Fruit fly (Drosophila melanogaster) whole organism, embryonic: Measurements from ENCODE around the gene Esyt2.

ENCODE experiments used
- Awh ChIP-seq: fragments of 200-800 bp; sonication (Bioruptor generic); IDR thresholded peaks from 2 replicates; pipeline ENCODE4, ENCODE4 v1.3.6; 2022; ENCODE audit warnings: missing biosample characterization, missing genetic modification characterization
- C15 ChIP-seq: fragments of 200-800 bp; sonication (Bioruptor generic); IDR thresholded peaks from 3 replicates; pipeline ENCODE4 v1.3.6; 2022; ENCODE audit warnings: missing biosample characterization, missing genetic modification characterization
- CG10462 ChIP-seq: fragments of 200-800 bp; sonication (Bioruptor generic); optimal IDR thresholded peaks from 2 replicates; lab custom pipeline; 2016; ENCODE audit warnings: missing biosample characterization, missing genetic modification characterization
- CG11456 ChIP-seq: fragments of 200-800 bp; sonication (Bioruptor generic); IDR thresholded peaks from 3 replicates; pipeline ENCODE4 v1.3.6; 2022; ENCODE audit warnings: missing biosample characterization, missing genetic modification characterization
- CG11695 ChIP-seq: fragments of 200-800 bp; sonication (Bioruptor generic); IDR thresholded peaks from 3 replicates; pipeline ENCODE4 v1.3.6; 2022; ENCODE audit warnings: missing biosample characterization, missing genetic modification characterization
- CG12071 ChIP-seq: fragments of 200-800 bp; sonication (Bioruptor generic); optimal IDR thresholded peaks from 3 replicates; lab custom pipeline; 2018; ENCODE audit warnings: missing biosample characterization, mild to moderate bottlenecking, missing genetic modification characterization
- CG12299 ChIP-seq: fragments of 200-800 bp; sonication (Bioruptor generic); optimal IDR thresholded peaks from 2 replicates; lab custom pipeline; 2018; ENCODE audit warnings: missing biosample characterization, mild to moderate bottlenecking, missing genetic modification characterization
- CG1233 ChIP-seq: fragments of 200-800 bp; sonication (Bioruptor generic); optimal IDR thresholded peaks from 4 replicates; lab custom pipeline; 2018; ENCODE audit warnings: missing biosample characterization, mild to moderate bottlenecking, missing genetic modification characterization
- CG15479 ChIP-seq: fragments of 200-800 bp; sonication (Bioruptor generic); optimal IDR thresholded peaks from 3 replicates; lab custom pipeline; 2019; ENCODE audit warnings: missing biosample characterization, mild to moderate bottlenecking, missing genetic modification characterization, moderate library complexity
- CG1647 ChIP-seq: fragments of 200-800 bp; sonication (Bioruptor generic); optimal IDR thresholded peaks from 3 replicates; lab custom pipeline; 2016; ENCODE audit warnings: missing biosample characterization, missing genetic modification characterization
- CG2116 ChIP-seq: fragments of 200-800 bp; sonication (Bioruptor generic); optimal IDR thresholded peaks from 3 replicates; lab custom pipeline; 2018; ENCODE audit warnings: missing biosample characterization, mild to moderate bottlenecking, missing genetic modification characterization
- CG2875 ChIP-seq: fragments of 200-800 bp; sonication (Bioruptor generic); optimal IDR thresholded peaks from 2 replicates; lab custom pipeline; 2017; ENCODE audit warnings: missing biosample characterization, mild to moderate bottlenecking, missing genetic modification characterization, missing genetic modification reagents
- CG30403 ChIP-seq: fragments of 200-800 bp; sonication (Bioruptor generic); optimal IDR thresholded peaks from 3 replicates; lab custom pipeline; 2016; ENCODE audit warnings: missing biosample characterization, missing genetic modification characterization
- CG3838 ChIP-seq: fragments of 200-800 bp; sonication (Bioruptor generic); optimal IDR thresholded peaks from 3 replicates; lab custom pipeline; 2016; ENCODE audit warnings: missing biosample characterization, missing genetic modification characterization
- CG42726 ChIP-seq: fragments of 200-800 bp; sonication (Bioruptor generic); IDR thresholded peaks from 2 replicates; pipeline ENCODE4 v1.3.6; 2022; ENCODE audit warnings: missing biosample characterization, missing genetic modification characterization; ENCODE audit not compliant: partially characterized antibody
- CG43689 ChIP-seq: fragments of 200-800 bp; sonication (Bioruptor generic); IDR thresholded peaks from 2 replicates; pipeline ENCODE4 v1.3.6; 2022; ENCODE audit warnings: missing biosample characterization, missing genetic modification characterization
- CG6654 ChIP-seq: fragments of 200-800 bp; sonication (Bioruptor generic); optimal IDR thresholded peaks from 2 replicates; lab custom pipeline; 2017; ENCODE audit warnings: missing biosample characterization, mild to moderate bottlenecking, missing genetic modification characterization
- CG6791 ChIP-seq: fragments of 200-800 bp; sonication (Bioruptor generic); IDR thresholded peaks from 3 replicates; pipeline ENCODE4 v1.3.6; 2022; ENCODE audit warnings: missing biosample characterization, missing genetic modification characterization; ENCODE audit not compliant: partially characterized antibody
- CG8290 ChIP-seq, 3 experiments: fragments of 200-800 bp; sonication (Bioruptor generic); optimal IDR thresholded peaks; 2 replicates each; lab custom pipeline; 2016 to 2019; ENCODE audit warnings: missing biosample characterization in 3 of 3, missing genetic modification characterization in 3 of 3, mild to moderate bottlenecking in 2 of 3, moderate library complexity in 1 of 3
- Dfd ChIP-seq, 2 experiments: fragments of >200 bp; optimal IDR thresholded peaks; 2 replicates each; lab custom pipeline; 2017; ENCODE audit warnings: missing biosample characterization in 2 of 2, missing genetic modification characterization in 2 of 2
- Drgx ChIP-seq: fragments of 200-800 bp; sonication (Bioruptor generic); IDR thresholded peaks from 2 replicates; pipeline ENCODE4 v1.3.6; 2022; ENCODE audit warnings: missing biosample characterization, missing genetic modification characterization
- Gsc ChIP-seq: fragments of 200-800 bp; sonication (Bioruptor generic); IDR thresholded peaks from 2 replicates; pipeline ENCODE4 v1.3.6; 2022; ENCODE audit warnings: missing biosample characterization, missing genetic modification characterization
- H15 ChIP-seq: fragments of 200-800 bp; sonication (Bioruptor generic); IDR thresholded peaks from 3 replicates; pipeline ENCODE4 v1.3.6; 2022; ENCODE audit warnings: missing biosample characterization, missing genetic modification characterization
- Hey ChIP-seq: fragments of 200-800 bp; sonication (Bioruptor generic); optimal IDR thresholded peaks from 3 replicates; lab custom pipeline; 2018; ENCODE audit warnings: missing biosample characterization, mild to moderate bottlenecking, missing genetic modification characterization
- HmgD ChIP-seq: fragments of 200-800 bp; sonication (Bioruptor generic); optimal IDR thresholded peaks from 3 replicates; lab custom pipeline; 2016; ENCODE audit warnings: missing biosample characterization, missing genetic modification characterization
- Optix ChIP-seq: fragments of 200-800 bp; sonication (Bioruptor generic); IDR thresholded peaks from 3 replicates; pipeline ENCODE4 v1.3.6; 2022; ENCODE audit warnings: missing biosample characterization, missing genetic modification characterization
- Rfx ChIP-seq: fragments of 200-800 bp; sonication (Bioruptor generic); IDR thresholded peaks from 2 replicates; pipeline ENCODE4 v1.3.6; 2022; ENCODE audit warnings: missing biosample characterization, missing genetic modification characterization
- Xbp1 ChIP-seq: fragments of 200-800 bp; sonication (Bioruptor generic); optimal IDR thresholded peaks from 3 replicates; lab custom pipeline; 2016; ENCODE audit warnings: missing biosample characterization, mild to moderate bottlenecking, missing genetic modification characterization
- ash1 ChIP-seq: fragments of 200-800 bp; sonication (Bioruptor generic); optimal IDR thresholded peaks from 2 replicates; lab custom pipeline; 2018; ENCODE audit warnings: missing biosample characterization, mild to moderate bottlenecking, missing genetic modification characterization
- br ChIP-seq: fragments of >200 bp; optimal IDR thresholded peaks from 2 replicates; lab custom pipeline; 2017
- chinmo ChIP-seq: fragments of 200-800 bp; sonication (Bioruptor generic); IDR thresholded peaks from 4 replicates; pipeline ENCODE4 v1.3.6; 2022; ENCODE audit warnings: missing biosample characterization, missing genetic modification characterization; ENCODE audit not compliant: partially characterized antibody
- cwo ChIP-seq: fragments of 200-800 bp; sonication (Bioruptor generic); optimal IDR thresholded peaks from 3 replicates; lab custom pipeline; 2017; ENCODE audit warnings: missing biosample characterization, missing genetic modification characterization, mild to moderate bottlenecking, moderate library complexity, missing genetic modification reagents
- disco-r ChIP-seq: fragments of 200-800 bp; sonication (Bioruptor generic); optimal IDR thresholded peaks from 2 replicates; lab custom pipeline; 2016; ENCODE audit warnings: missing biosample characterization, missing genetic modification characterization
- exex ChIP-seq: fragments of 200-800 bp; sonication (Bioruptor generic); optimal IDR thresholded peaks from 4 replicates; lab custom pipeline; 2018; ENCODE audit warnings: missing biosample characterization, mild to moderate bottlenecking, missing genetic modification characterization, moderate library complexity
- grn ChIP-seq: fragments of 200-800 bp; sonication (Bioruptor generic); optimal IDR thresholded peaks from 3 replicates; lab custom pipeline; 2017; ENCODE audit warnings: missing biosample characterization, missing genetic modification characterization
- jumu ChIP-seq: fragments of 200-800 bp; sonication (Bioruptor generic); optimal IDR thresholded peaks from 3 replicates; lab custom pipeline; 2016; ENCODE audit warnings: missing biosample characterization, missing genetic modification characterization
- klu ChIP-seq: fragments of 200-800 bp; sonication (Bioruptor generic); IDR thresholded peaks from 2 replicates; pipeline ENCODE4 v1.3.6; 2022; ENCODE audit warnings: missing biosample characterization, missing genetic modification characterization
- kni ChIP-seq: fragments of 200-800 bp; sonication (Bioruptor generic); optimal IDR thresholded peaks from 3 replicates; lab custom pipeline; 2017; ENCODE audit warnings: mild to moderate bottlenecking, missing biosample characterization, missing genetic modification reagents, missing genetic modification characterization
- knrl ChIP-seq: fragments of 200-800 bp; sonication (Bioruptor generic); IDR thresholded peaks from 3 replicates; pipeline ENCODE4 v1.3.6; 2022; ENCODE audit warnings: missing biosample characterization, missing genetic modification characterization; ENCODE audit not compliant: partially characterized antibody
- lab ChIP-seq: fragments of 200-800 bp; sonication (Bioruptor generic); optimal IDR thresholded peaks from 3 replicates; lab custom pipeline; 2017; ENCODE audit warnings: missing biosample characterization, missing genetic modification characterization, mild to moderate bottlenecking, moderate library complexity, missing genetic modification reagents
- lov ChIP-seq, 2 experiments: fragments of 200-800 bp in 1 of 2; fragments of >200 bp in 1 of 2; sonication (Bioruptor generic) in 1 of 2; IDR thresholded peaks in 1 of 2; optimal IDR thresholded peaks in 1 of 2; 2 replicates in 1 of 2; 3 replicates in 1 of 2; pipeline versions ENCODE4 v1.3.6 to Lab custom; 2017 to 2022; ENCODE audit warnings: missing biosample characterization in 1 of 2, missing genetic modification characterization in 1 of 2
- nerfin-2 ChIP-seq: fragments of 200-800 bp; sonication (Bioruptor generic); IDR thresholded peaks from 2 replicates; pipeline ENCODE4 v1.3.6; 2022; ENCODE audit warnings: missing biosample characterization, missing genetic modification characterization; ENCODE audit not compliant: partially characterized antibody
- nom ChIP-seq: fragments of 200-800 bp; sonication (Bioruptor generic); optimal IDR thresholded peaks from 2 replicates; lab custom pipeline; 2017; ENCODE audit warnings: missing biosample characterization, missing genetic modification characterization, mild to moderate bottlenecking, moderate library complexity, missing genetic modification reagents
- ranshi ChIP-seq: fragments of 200-800 bp; sonication (Bioruptor generic); IDR thresholded peaks from 2 replicates; pipeline ENCODE4 v1.3.6; 2022; ENCODE audit warnings: missing biosample characterization, missing genetic modification characterization
- schlank ChIP-seq: fragments of 200-800 bp; sonication (Bioruptor generic); optimal IDR thresholded peaks from 2 replicates; lab custom pipeline; 2018; ENCODE audit warnings: missing biosample characterization, mild to moderate bottlenecking, missing genetic modification characterization
- sd ChIP-seq: fragments of 200-800 bp; sonication (Bioruptor generic); optimal IDR thresholded peaks from 3 replicates; lab custom pipeline; 2018; ENCODE audit warnings: missing biosample characterization, mild to moderate bottlenecking, missing genetic modification characterization, moderate library complexity
- sens ChIP-seq: fragments of 200-800 bp; sonication (Bioruptor generic); peaks from one replicate; lab custom pipeline; 2016; ENCODE audit warnings: missing biosample characterization, missing genetic modification characterization
- sim ChIP-seq: fragments of 200-800 bp; sonication (Bioruptor generic); IDR thresholded peaks from 2 replicates; pipeline ENCODE4 v1.3.6; 2022; ENCODE audit warnings: missing biosample characterization, missing genetic modification characterization
- vnd ChIP-seq: fragments of 200-800 bp; sonication (Bioruptor generic); IDR thresholded peaks from 3 replicates; pipeline ENCODE4 v1.3.6; 2022; ENCODE audit warnings: missing biosample characterization, missing genetic modification characterization; ENCODE audit not compliant: partially characterized antibody

Gene Esyt2

DNA sequence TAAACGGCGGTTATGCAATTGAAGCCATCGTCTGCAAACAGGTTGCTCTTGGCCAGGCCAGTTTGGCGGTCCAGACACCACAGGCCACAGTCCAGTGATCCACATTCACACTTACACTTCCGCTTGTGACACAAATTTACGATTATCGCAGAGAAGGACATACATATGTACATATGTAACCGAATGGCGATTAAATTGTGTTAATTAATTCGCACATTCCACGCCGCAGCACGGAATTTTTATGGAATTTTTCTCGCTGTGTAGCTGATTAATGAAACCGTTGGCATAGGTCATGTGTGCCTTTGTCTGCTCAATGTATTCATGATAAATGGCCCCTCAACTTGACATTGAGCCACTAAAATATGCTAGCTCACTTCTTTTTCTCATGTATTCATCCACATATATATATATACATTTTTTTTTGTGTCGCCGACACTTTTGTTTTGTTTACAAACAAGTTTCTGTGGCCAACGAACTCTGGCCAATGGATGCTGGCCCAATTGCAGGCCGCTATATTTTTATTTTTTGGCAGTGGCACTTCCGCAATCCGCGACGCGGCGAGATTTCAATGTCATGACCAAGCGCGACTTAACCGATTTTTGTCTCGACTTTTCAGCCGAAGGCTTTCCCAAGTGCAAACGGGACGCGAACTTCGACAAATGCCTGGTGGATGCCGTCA, 18.4 kb upstream of the Esyt2 start (continued):
- TF ChIP-seq Hey (no peak), CG15479 (no peak), Awh (peak; percentile 49), klu (GFP tag; lab: Robert Waterston, UW) (no peak), Dfd (GFP tag; optimal IDR thresholded peaks at IDR 0.05; lab: Kevin White, UChicago) (no peak), CG12071 (GFP tag; lab: Kevin White, UChicago) (no peak), nom (GFP tag; lab: Kevin White, UChicago) (no peak), CG43689 (GFP tag; lab: Robert Waterston, UW) (no peak), CG10462 (no peak), sd (tag; lab: Kevin White, UChicago) (peak; percentile 89), kni (GFP tag; lab: Kevin White, UChicago) (no peak), CG42726 (GFP tag; lab: Robert Waterston, UW) (no peak), ranshi (GFP tag; lab: Robert Waterston, UW) (peak; percentile 30; the same call in 1 of the 2 replicates), cwo (GFP tag; lab: Kevin White, UChicago) (no peak), knrl (GFP tag; lab: Robert Waterston, UW) (no peak), br (lab: Kevin White, UChicago) (no peak), CG3838 (GFP tag; lab: Kevin White, UChicago) (no peak), CG11456 (GFP tag; lab: Robert Waterston, UW) (0 out of 3 replicates have a peak, but pooled peaks have one; percentile 21), exex (tag; lab: Kevin White, UChicago) (no peak), chinmo (peak; percentile 90; the same call in 3 of the 4 replicates), CG1233 (GFP tag; lab: Kevin White, UChicago) (no peak), vnd (GFP tag; lab: Robert Waterston, UW) (no peak), CG2875 (GFP tag; lab: Kevin White, UChicago) (no peak), grn (GFP tag; lab: Kevin White, UChicago) (no peak), lab (GFP tag; lab: Kevin White, UChicago) (no peak), Rfx (GFP tag; lab: Robert Waterston, UW) (peak; percentile 53), HmgD (no peak), CG6791 (GFP tag; lab: Robert Waterston, UW) (no peak), Drgx (GFP tag; lab: Robert Waterston, UW) (peak; percentile 58), lov (optimal IDR thresholded peaks at IDR 0.05; lab: Kevin White, UChicago) (no peak), lov (GFP tag; IDR thresholded peaks at IDR 0.05; lab: Robert Waterston, UW) (0 out of 3 replicates have a peak, but pooled peaks have one; percentile 25), ash1 (no peak), H15 (peak; percentile 39; the same call in 1 of the 3 replicates), schlank (no peak), CG6654 (GFP tag; lab: Kevin White, UChicago) (no peak), CG30403 (GFP tag; lab: Kevin White, UChicago) (peak; percentile 21), CG11695 (peak; percentile 45; the same call in 1 of the 3 replicates), nerfin-2 (GFP tag; lab: Robert Waterston, UW) (no peak), Optix (0 out of 3 replicates have a peak, but pooled peaks have one; percentile 40), CG1647 (no peak), CG12299 (tag; lab: Kevin White, UChicago) (no peak), Xbp1 (GFP tag; lab: Kevin White, UChicago) (peak; percentile 11), CG2116 (GFP tag; lab: Kevin White, UChicago) (no peak), sens (GFP tag; lab: Kevin White, UChicago) (peak; percentile 0), CG8290 (GFP tag; optimal IDR thresholded peaks at IDR 0.05; lab: Kevin White, UChicago) (no peak), CG8290 (tag; optimal IDR thresholded peaks at IDR 0.05; lab: Kevin White, UChicago) (no peak), disco-r (no peak), Gsc (GFP tag; lab: Robert Waterston, UW) (no peak), sim (GFP tag; lab: Robert Waterston, UW) (no peak), jumu (GFP tag; lab: Kevin White, UChicago) (no peak), C15 (GFP tag; lab: Robert Waterston, UW) (no peak)
